Fruit fly (Drosophila melanogaster) whole organism, larva: ENCODE results near the gene Cpsf6.

Source experiments
- noc ChIP-seq: fragments of 200-800 bp; sonication (Bioruptor generic); optimal IDR thresholded peaks from 3 replicates; lab custom pipeline; 2019; ENCODE audit warnings: missing biosample characterization, mild to moderate bottlenecking, missing genetic modification characterization, moderate library complexity

Gene Cpsf6

dm6 chr3L:8296941-8297340 is 18.4 kb downstream of the Cpsf6 start, which contains the start of gene Rab19:
TSS of gene Rab19 (plus strand) at chr3L:8297018.
- TF ChIP-seq noc: no peak

DNA sequence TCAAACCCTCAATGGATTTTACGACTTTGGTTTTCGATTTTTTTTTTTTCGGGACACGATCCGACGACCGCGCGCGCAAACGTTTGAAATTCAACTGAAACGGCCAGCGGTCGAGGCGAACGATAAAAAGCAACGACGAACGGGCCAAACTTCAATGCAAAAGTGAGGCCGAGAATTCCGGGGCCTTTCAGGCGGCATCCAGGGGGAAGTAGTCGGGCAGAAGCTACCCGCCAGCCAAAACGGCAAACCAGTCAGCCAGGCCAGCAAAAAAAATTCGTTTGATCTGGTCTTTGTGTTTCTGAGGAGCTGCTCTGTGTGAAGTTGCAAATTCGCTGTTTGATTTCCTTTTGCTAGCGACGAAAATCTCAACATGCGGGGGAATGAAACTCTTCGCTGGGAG is 20.1 kb downstream of the Cpsf6 start, which contains the start of gene CG7201:
TSS of gene CG7201 (minus strand) at position 101 of the 400 bp plus-strand sequence.
- no peak for TF ChIP-seq noc

dm6 chr3L:8289336-8290258 is 25.7 kb downstream of the Cpsf6 start, which contains the start of gene cert:
TSS of gene cert (minus strand) at chr3L:8289870.
- TF ChIP-seq noc: peak; percentile 33

- TF ChIP-seq noc: no peak
Observed at dm6 chr3L:8288396-8288795, 26.9 kb downstream of the Cpsf6 start.

dm6 chr3L:8286397-8286796 is 28.9 kb downstream of the Cpsf6 start:
- TF ChIP-seq noc: no peak

DNA sequence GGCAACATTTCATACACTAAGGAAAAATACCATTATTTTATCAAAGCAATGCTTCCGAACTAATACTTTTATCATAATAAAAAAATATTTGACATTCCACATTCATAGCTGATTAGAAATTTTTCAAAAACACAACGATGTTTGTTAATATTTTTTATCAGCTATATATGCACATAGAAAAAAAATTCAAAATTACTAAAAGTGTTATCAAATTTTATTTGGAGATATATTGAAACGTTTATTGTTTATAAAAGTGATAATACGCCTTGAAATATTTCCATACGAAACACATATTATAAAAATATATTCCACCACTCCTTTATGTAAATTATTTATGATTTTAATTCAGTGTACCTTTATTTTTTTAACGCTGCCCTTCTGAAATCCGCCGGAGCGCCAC is 29.5 kb downstream of the Cpsf6 start:
- no peak for TF ChIP-seq noc

DNA sequence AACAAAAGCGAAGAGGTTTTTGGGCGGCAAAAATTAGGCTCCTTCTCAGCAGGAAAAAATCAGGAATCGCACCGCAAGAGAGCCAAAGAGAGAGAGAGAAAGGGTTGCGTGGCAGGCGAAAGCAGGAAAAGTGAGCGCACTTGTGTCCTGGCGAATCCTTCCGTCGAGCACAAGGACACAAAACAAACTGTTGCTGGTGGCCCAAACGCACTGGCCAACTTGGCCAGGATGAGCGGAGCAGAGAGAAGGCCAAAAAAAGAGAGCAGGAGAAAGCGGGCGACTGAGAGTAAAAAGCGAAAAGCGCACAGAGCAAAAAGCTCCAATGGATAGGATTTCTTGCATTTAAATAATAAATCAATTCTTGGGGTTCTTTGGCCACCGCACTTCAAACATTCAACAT is 30.0 kb downstream of the Cpsf6 start:
- no peak for TF ChIP-seq noc

DNA sequence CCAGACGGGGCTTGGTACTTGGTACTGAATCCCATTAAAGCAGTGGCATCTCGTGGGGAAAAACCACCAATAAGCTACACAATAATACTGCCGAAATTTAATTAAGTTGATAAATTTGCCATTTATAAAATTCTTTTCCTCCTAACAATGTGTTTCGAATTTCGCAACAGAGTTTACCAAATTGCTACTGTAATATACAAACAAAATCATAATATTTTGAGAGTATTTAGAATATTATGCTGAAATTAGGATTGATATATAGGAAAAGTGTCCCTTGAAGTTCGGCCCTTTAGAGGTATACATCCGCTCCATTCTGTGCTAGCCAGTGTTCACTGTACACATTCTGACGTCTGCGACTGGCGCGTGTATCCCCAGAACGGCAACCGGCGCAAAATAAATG is 30.7 kb downstream of the Cpsf6 start:
- TF ChIP-seq noc: peak; percentile 43
